Worm (Caenorhabditis elegans) whole organism, mixed stage, embryonic: ENCODE results near the gene clc-3.

Experiments used
- M03D4.4 ChIP-seq: sonication (generic microtip); optimal IDR thresholded peaks from 2 replicates; lab custom pipeline; 2017; ENCODE audit warnings: mild to moderate bottlenecking, missing genetic modification characterization, missing compliant biosample characterization
- bed-3 ChIP-seq: fragments of 200-800 bp; sonication (Bioruptor generic); optimal IDR thresholded peaks from 3 replicates; lab custom pipeline; 2018; ENCODE audit warnings: mild to moderate bottlenecking, missing genetic modification characterization, moderate library complexity, missing compliant biosample characterization
- blmp-1 ChIP-seq: fragments of 150-350 bp; optimal IDR thresholded peaks from 2 replicates; lab custom pipeline; 2014; ENCODE audit warnings: missing biosample characterization, missing genetic modification characterization
- ceh-39 ChIP-seq: fragments of 150-350 bp; optimal IDR thresholded peaks from 2 replicates; lab custom pipeline; 2014; ENCODE audit warnings: missing biosample characterization, missing genetic modification characterization
- ceh-43 ChIP-seq: fragments of 200-800 bp; sonication (Bioruptor generic); optimal IDR thresholded peaks from 2 replicates; lab custom pipeline; 2018; ENCODE audit warnings: mild to moderate bottlenecking, missing genetic modification characterization, moderate library complexity, missing compliant biosample characterization
- ceh-83 ChIP-seq: fragments of 200-800 bp; sonication (Bioruptor generic); optimal IDR thresholded peaks from 2 replicates; lab custom pipeline; 2018; ENCODE audit warnings: mild to moderate bottlenecking, missing genetic modification characterization, missing compliant biosample characterization
- ces-1 ChIP-seq: fragments of 150-350 bp; optimal IDR thresholded peaks from 2 replicates; lab custom pipeline; 2014; ENCODE audit warnings: missing biosample characterization, missing genetic modification reagents, missing genetic modification characterization
- cnd-1 ChIP-seq: fragments of 200-800 bp; sonication (Bioruptor generic); optimal IDR thresholded peaks from 2 replicates; lab custom pipeline; 2018; ENCODE audit warnings: mild to moderate bottlenecking, missing genetic modification characterization, missing compliant biosample characterization
- drap-1 ChIP-seq: fragments of 200-800 bp; sonication (Bioruptor generic); optimal IDR thresholded peaks from 3 replicates; lab custom pipeline; 2018; ENCODE audit warnings: mild to moderate bottlenecking, missing genetic modification characterization, missing compliant biosample characterization
- elt-1 ChIP-seq: sonication (generic microtip); optimal IDR thresholded peaks from 2 replicates; lab custom pipeline; 2017; ENCODE audit warnings: missing genetic modification characterization, mild to moderate bottlenecking, missing compliant biosample characterization, antibody characterized with exemption, moderate library complexity, borderline replicate concordance; ENCODE audit not compliant: insufficient read depth
- elt-3 ChIP-seq: fragments of 150-350 bp; optimal IDR thresholded peaks from 2 replicates; lab custom pipeline; 2014; ENCODE audit warnings: missing biosample characterization, missing genetic modification characterization
- flh-1 ChIP-seq: fragments of 200-800 bp; sonication (Bioruptor generic); optimal IDR thresholded peaks from 2 replicates; lab custom pipeline; 2018; ENCODE audit warnings: mild to moderate bottlenecking, missing genetic modification characterization, moderate library complexity, missing compliant biosample characterization
- ham-2 ChIP-seq: fragments of 200-800 bp; sonication (Bioruptor generic); optimal IDR thresholded peaks from 2 replicates; lab custom pipeline; 2018; ENCODE audit warnings: mild to moderate bottlenecking, missing genetic modification characterization, missing compliant biosample characterization
- hlh-1 ChIP-seq: fragments of 150-350 bp; optimal IDR thresholded peaks from 2 replicates; lab custom pipeline; 2014; ENCODE audit warnings: missing biosample characterization, missing genetic modification reagents, missing genetic modification characterization
- lin-13 ChIP-seq: fragments of 150-350 bp; optimal IDR thresholded peaks from 2 replicates; lab custom pipeline; 2014; ENCODE audit warnings: missing biosample characterization, missing genetic modification characterization
- lin-32 ChIP-seq: fragments of 200-800 bp; sonication (Bioruptor generic); optimal IDR thresholded peaks from 2 replicates; lab custom pipeline; 2018; ENCODE audit warnings: mild to moderate bottlenecking, missing genetic modification characterization, missing compliant biosample characterization
- lsy-2 ChIP-seq: fragments of 150-350 bp; optimal IDR thresholded peaks from 2 replicates; lab custom pipeline; 2014; ENCODE audit warnings: missing biosample characterization, missing genetic modification characterization
- mab-5 ChIP-seq: fragments of 150-350 bp; optimal IDR thresholded peaks from 2 replicates; lab custom pipeline; 2014; ENCODE audit warnings: missing biosample characterization, missing genetic modification characterization
- mep-1 ChIP-seq: fragments of 150-350 bp; optimal IDR thresholded peaks from 2 replicates; lab custom pipeline; 2017; ENCODE audit warnings: missing biosample characterization, missing genetic modification reagents, missing genetic modification characterization, inconsistent platforms
- mls-2 ChIP-seq: sonication (generic microtip); optimal IDR thresholded peaks from 2 replicates; lab custom pipeline; 2016; ENCODE audit warnings: mild to moderate bottlenecking, missing genetic modification characterization, moderate library complexity, missing compliant biosample characterization
- nhr-12 ChIP-seq: fragments of 150-350 bp; optimal IDR thresholded peaks from 2 replicates; lab custom pipeline; 2014; ENCODE audit warnings: missing biosample characterization, missing genetic modification characterization
- nhr-2 ChIP-seq: fragments of 150-350 bp; optimal IDR thresholded peaks from 2 replicates; lab custom pipeline; 2014; ENCODE audit warnings: missing biosample characterization, missing genetic modification characterization
- nhr-237 ChIP-seq: fragments of 150-350 bp; optimal IDR thresholded peaks from 2 replicates; lab custom pipeline; 2014; ENCODE audit warnings: missing biosample characterization, missing genetic modification characterization
- nhr-28 ChIP-seq: fragments of 150-350 bp; optimal IDR thresholded peaks from 2 replicates; lab custom pipeline; 2014; ENCODE audit warnings: missing biosample characterization, missing genetic modification characterization
- nhr-76 ChIP-seq: sonication (generic microtip); optimal IDR thresholded peaks from 2 replicates; lab custom pipeline; 2017; ENCODE audit warnings: missing biosample characterization, missing genetic modification characterization
- pha-4 ChIP-seq: fragments of 150-350 bp; optimal IDR thresholded peaks from 2 replicates; lab custom pipeline; 2018; ENCODE audit warnings: missing biosample characterization, missing genetic modification reagents, missing genetic modification characterization
- sem-2 ChIP-seq: fragments of 200-800 bp; sonication (Bioruptor generic); optimal IDR thresholded peaks from 2 replicates; lab custom pipeline; 2018; ENCODE audit warnings: mild to moderate bottlenecking, missing genetic modification characterization, missing compliant biosample characterization
- snpc-4 ChIP-seq: fragments of 150-350 bp; optimal IDR thresholded peaks from 2 replicates; lab custom pipeline; 2014; ENCODE audit warnings: missing biosample characterization, missing genetic modification characterization
- sptf-1 ChIP-seq: sonication (generic microtip); optimal IDR thresholded peaks from 2 replicates; lab custom pipeline; 2017; ENCODE audit warnings: mild to moderate bottlenecking, missing genetic modification characterization, moderate library complexity, missing compliant biosample characterization
- tbx-8 ChIP-seq: fragments of 200-800 bp; sonication (Bioruptor generic); optimal IDR thresholded peaks from 2 replicates; lab custom pipeline; 2018; ENCODE audit warnings: mild to moderate bottlenecking, missing genetic modification characterization, moderate library complexity, missing compliant biosample characterization
- unc-120 ChIP-seq: sonication (generic microtip); optimal IDR thresholded peaks from 2 replicates; lab custom pipeline; 2017; ENCODE audit warnings: missing genetic modification characterization, missing compliant biosample characterization; ENCODE audit not compliant: poor library complexity, severe bottlenecking
- unc-39 ChIP-seq: fragments of 150-350 bp; optimal IDR thresholded peaks from 2 replicates; lab custom pipeline; 2014; ENCODE audit warnings: missing biosample characterization, missing genetic modification characterization
- unc-62 ChIP-seq: fragments of 150-350 bp; optimal IDR thresholded peaks from 2 replicates; lab custom pipeline; 2014; ENCODE audit warnings: missing biosample characterization, missing genetic modification reagents, missing genetic modification characterization
- zip-8 ChIP-seq: fragments of 150-350 bp; optimal IDR thresholded peaks from 2 replicates; lab custom pipeline; 2014; ENCODE audit warnings: missing biosample characterization, missing genetic modification characterization
- ztf-11 ChIP-seq: fragments of 150-350 bp; optimal IDR thresholded peaks from 2 replicates; lab custom pipeline; 2014; ENCODE audit warnings: missing biosample characterization, missing genetic modification characterization

clc-3 gene

ce11 chrX:3379114-3379513, 4.6 kb upstream of the clc-3 start, which contains the start of gene sorf-1:
TSS of gene sorf-1 (minus strand) at chrX:3379248.
- TF ChIP-seq pha-4 (tag; lab: Kevin White, UChicago) (peak; percentile 13), mep-1 (tag; lab: Kevin White, UChicago) (peak; percentile 13), nhr-28 (tag; lab: Kevin White, UChicago) (no peak), ceh-43 (GFP tag; lab: Kevin White, UChicago) (no peak)

DNA sequence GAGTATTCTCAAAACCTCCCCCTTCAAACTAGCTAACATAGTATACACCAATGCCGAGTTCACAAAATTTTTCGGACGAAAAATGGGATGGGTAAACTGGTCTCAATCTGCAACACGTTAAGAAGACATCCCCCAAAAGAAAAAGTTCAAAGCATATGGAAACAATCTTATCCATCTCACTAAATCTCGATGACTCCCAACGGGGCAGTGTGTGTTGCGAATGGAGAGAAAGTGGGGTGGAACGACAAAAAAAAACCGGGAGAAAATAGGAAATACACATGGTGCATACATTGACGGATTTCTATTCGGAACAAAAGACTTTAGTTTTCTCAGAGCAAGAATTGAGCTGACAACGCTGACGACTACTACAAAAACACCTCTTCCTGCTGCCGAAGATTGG, 778 bp upstream of the clc-3 start:
- TF ChIP-seq sptf-1 (tag; lab: Kevin White, UChicago): no peak
- TF ChIP-seq nhr-12 (tag; lab: Kevin White, UChicago): no peak
- no peak for TF ChIP-seq M03D4.4 (tag; lab: Kevin White, UChicago)
- TF ChIP-seq ham-2 (GFP tag; lab: Kevin White, UChicago): no peak
- no peak for TF ChIP-seq bed-3 (GFP tag; lab: Kevin White, UChicago)
- no peak for TF ChIP-seq hlh-1
- TF ChIP-seq nhr-28 (tag; lab: Kevin White, UChicago): no peak
- no peak for TF ChIP-seq lin-13
- no peak for TF ChIP-seq lsy-2
- no peak for TF ChIP-seq ceh-39 (tag; lab: Kevin White, UChicago)
- no peak for TF ChIP-seq ces-1 (GFP tag; lab: Kevin White, UChicago)
- TF ChIP-seq drap-1 (GFP tag; lab: Kevin White, UChicago): no peak
- TF ChIP-seq, all 35 proteins: peak for 0

DNA sequence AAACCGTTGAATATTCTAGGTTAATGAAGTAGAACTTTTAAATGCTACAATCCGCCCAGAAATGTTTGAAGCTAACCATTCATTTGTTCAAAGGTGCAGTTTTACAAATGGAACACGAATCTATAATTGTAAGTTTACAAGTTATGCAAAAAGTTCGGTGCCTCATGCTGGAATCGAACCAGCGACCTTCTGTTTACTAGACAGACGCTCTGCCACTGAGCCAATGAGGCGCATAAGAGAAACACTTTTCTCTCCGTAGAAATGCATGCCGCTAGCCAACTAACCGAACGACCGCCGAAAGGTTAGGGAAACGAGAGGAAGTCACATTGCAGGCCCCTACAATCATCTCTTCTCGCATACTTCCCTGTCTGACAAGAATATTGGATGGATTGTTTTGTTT, 3.3 kb downstream of the clc-3 start:
- TF ChIP-seq zip-8 (tag; lab: Kevin White, UChicago) (no peak), ceh-43 (GFP tag; lab: Kevin White, UChicago) (peak; percentile 85), cnd-1 (tag; lab: Kevin White, UChicago) (peak; percentile 88), unc-62 (peak; percentile 60), elt-1 (no peak), unc-39 (tag; lab: Kevin White, UChicago) (peak; percentile 33), flh-1 (peak; percentile 71), drap-1 (GFP tag; lab: Kevin White, UChicago) (peak; percentile 94), unc-120 (tag; lab: Kevin White, UChicago) (peak; percentile 81), ces-1 (GFP tag; lab: Kevin White, UChicago) (peak; percentile 60), lin-13 (peak; percentile 19), nhr-237 (tag; lab: Kevin White, UChicago) (peak; percentile 37), sptf-1 (tag; lab: Kevin White, UChicago) (peak; percentile 95), mab-5 (no peak), hlh-1 (peak; percentile 49), nhr-12 (tag; lab: Kevin White, UChicago) (peak; percentile 24), nhr-28 (tag; lab: Kevin White, UChicago) (no peak), ham-2 (GFP tag; lab: Kevin White, UChicago) (peak; percentile 77), tbx-8 (GFP tag; lab: Kevin White, UChicago) (peak; percentile 44), mls-2 (tag; lab: Kevin White, UChicago) (peak; percentile 94), pha-4 (tag; lab: Kevin White, UChicago) (peak; percentile 23), ztf-11 (tag; lab: Kevin White, UChicago) (peak; percentile 35), ceh-83 (GFP tag; lab: Kevin White, UChicago) (peak; percentile 92), bed-3 (GFP tag; lab: Kevin White, UChicago) (peak; percentile 84), nhr-2 (tag; lab: Kevin White, UChicago) (no peak), snpc-4 (no peak), lin-32 (GFP tag; lab: Kevin White, UChicago) (peak; percentile 76), M03D4.4 (tag; lab: Kevin White, UChicago) (peak; percentile 90), mep-1 (tag; lab: Kevin White, UChicago) (peak; percentile 67), sem-2 (peak; percentile 81), blmp-1 (no peak), ceh-39 (tag; lab: Kevin White, UChicago) (no peak), nhr-76 (no peak), lsy-2 (peak; percentile 29), elt-3 (tag; lab: Kevin White, UChicago) (no peak)

ce11 chrX:3369442-3369841, 5.1 kb downstream of the clc-3 start:
- no peak for TF ChIP-seq unc-62
- no peak for TF ChIP-seq mab-5
- no peak for TF ChIP-seq zip-8 (tag; lab: Kevin White, UChicago)
- no peak for TF ChIP-seq unc-120 (tag; lab: Kevin White, UChicago)
- no peak for TF ChIP-seq mep-1 (tag; lab: Kevin White, UChicago)
- TF ChIP-seq, all 35 proteins: peak for 0
